Worm (Caenorhabditis elegans): ENCODE data around the gene F28A12.3.

DNA sequence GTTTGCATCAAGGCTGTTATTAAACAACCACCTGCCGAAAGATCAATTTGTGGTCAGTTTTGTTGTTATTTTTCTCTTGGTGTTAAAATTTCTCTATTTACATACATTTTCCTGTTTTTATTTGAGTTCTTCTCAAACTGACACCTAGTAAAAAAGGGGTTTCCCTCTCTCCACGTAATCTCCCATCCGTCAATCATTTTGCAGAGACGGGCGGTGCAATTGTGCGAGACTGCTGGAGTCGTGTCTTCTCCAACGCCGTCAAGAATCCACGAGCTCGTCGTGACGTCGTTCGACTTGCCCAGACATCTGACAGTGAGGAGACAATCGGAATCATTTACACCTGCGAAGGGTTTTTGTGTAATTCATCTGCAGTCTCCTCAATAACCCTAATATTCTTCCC is 14.8 kb downstream of the F28A12.3 start:
- no peak for TF ChIP-seq daf-12 (tag; optimal IDR thresholded peaks at IDR 0.05)
- TF ChIP-seq unc-39 (tag; optimal IDR thresholded peaks at IDR 0.05): no peak
- no peak for TF ChIP-seq nhr-11 (tag; optimal IDR thresholded peaks at IDR 0.05)
- no peak for TF ChIP-seq egl-27 (tag; optimal IDR thresholded peaks at IDR 0.05)
- TF ChIP-seq ZK546.5 (tag; optimal IDR thresholded peaks at IDR 0.05): no peak
- no peak for TF ChIP-seq lin-39 (tag; optimal IDR thresholded peaks at IDR 0.05)
- TF ChIP-seq ceh-62 (tag; optimal IDR thresholded peaks at IDR 0.05): no peak
- no peak for TF ChIP-seq hlh-30 (tag; optimal IDR thresholded peaks at IDR 0.05; ENCODE audit: insufficient read depth)
- no peak for TF ChIP-seq nhr-25 (tag; optimal IDR thresholded peaks at IDR 0.05; ENCODE audit: borderline replicate concordance, insufficient read depth)
- no peak for TF ChIP-seq zag-1 (tag; optimal IDR thresholded peaks at IDR 0.05)
- TF ChIP-seq rbr-2 (tag; optimal IDR thresholded peaks at IDR 0.05): no peak
- TF ChIP-seq nhr-10 (tag; optimal IDR thresholded peaks at IDR 0.05): no peak
- no peak for TF ChIP-seq dmd-6 (GFP tag; IDR thresholded peaks at IDR 0.05)
